Fruit fly (Drosophila melanogaster) whole organism, embryonic: Measurements from ENCODE around the gene Rpn10.

Experiments
- Ada2b ChIP-seq: fragments of 200-800 bp; sonication (Bioruptor generic); IDR thresholded peaks from 2 replicates; pipeline ENCODE4 v1.3.6; 2022; ENCODE audit warnings: missing biosample characterization, missing genetic modification characterization
- Adf1 ChIP-seq: fragments of 200-800 bp; sonication (Bioruptor generic); IDR thresholded peaks from 2 replicates; pipeline ENCODE4 v1.3.6; 2022; ENCODE audit warnings: missing biosample characterization, missing genetic modification characterization
- Atf6 ChIP-seq: fragments of 200-800 bp; sonication (Bioruptor generic); IDR thresholded peaks from 2 replicates; pipeline ENCODE4 v1.3.6; 2022; ENCODE audit warnings: missing biosample characterization, missing genetic modification characterization
- CG10267 ChIP-seq: fragments of 200-800 bp; sonication (Bioruptor generic); optimal IDR thresholded peaks from 2 replicates; lab custom pipeline; 2018; ENCODE audit warnings: missing biosample characterization, mild to moderate bottlenecking, missing genetic modification characterization, moderate library complexity
- CG10321 ChIP-seq: fragments of 200-800 bp; sonication (Bioruptor generic); IDR thresholded peaks from 2 replicates; pipeline ENCODE4 v1.3.6; 2022; ENCODE audit warnings: missing biosample characterization, missing genetic modification characterization
- CG1233 ChIP-seq: fragments of 200-800 bp; sonication (Bioruptor generic); optimal IDR thresholded peaks from 4 replicates; lab custom pipeline; 2018; ENCODE audit warnings: missing biosample characterization, mild to moderate bottlenecking, missing genetic modification characterization
- CG12744 ChIP-seq: fragments of 200-800 bp; sonication (Bioruptor generic); optimal IDR thresholded peaks from 2 replicates; lab custom pipeline; 2016; ENCODE audit warnings: missing biosample characterization, missing genetic modification characterization
- CG14667 ChIP-seq: fragments of 200-800 bp; sonication (Bioruptor generic); IDR thresholded peaks from 2 replicates; pipeline ENCODE4 v1.3.6; 2022; ENCODE audit warnings: missing biosample characterization, missing genetic modification characterization
- CG15696 ChIP-seq: fragments of 200-800 bp; sonication (Bioruptor generic); optimal IDR thresholded peaks from 2 replicates; lab custom pipeline; 2019; ENCODE audit warnings: missing biosample characterization, mild to moderate bottlenecking, missing genetic modification characterization, moderate library complexity
- CG1647 ChIP-seq: fragments of 200-800 bp; sonication (Bioruptor generic); optimal IDR thresholded peaks from 3 replicates; lab custom pipeline; 2016; ENCODE audit warnings: missing biosample characterization, missing genetic modification characterization
- CG2202 ChIP-seq: fragments of 200-800 bp; sonication (Bioruptor generic); optimal IDR thresholded peaks from 2 replicates; lab custom pipeline; 2018; ENCODE audit warnings: missing biosample characterization, mild to moderate bottlenecking, missing genetic modification characterization
- CG30403 ChIP-seq: fragments of 200-800 bp; sonication (Bioruptor generic); optimal IDR thresholded peaks from 3 replicates; lab custom pipeline; 2016; ENCODE audit warnings: missing biosample characterization, missing genetic modification characterization
- CG3065 ChIP-seq: fragments of 200-800 bp; sonication (Bioruptor generic); optimal IDR thresholded peaks from 2 replicates; lab custom pipeline; 2016; ENCODE audit warnings: missing biosample characterization, missing genetic modification characterization
- CG3163 ChIP-seq: fragments of 200-800 bp; sonication (Bioruptor generic); optimal IDR thresholded peaks from 3 replicates; lab custom pipeline; 2016; ENCODE audit warnings: missing biosample characterization, missing genetic modification characterization
- CG34224 ChIP-seq: fragments of 200-800 bp; sonication (Bioruptor generic); IDR thresholded peaks from 3 replicates; pipeline ENCODE4 v1.3.6; 2022; ENCODE audit warnings: missing biosample characterization, missing genetic modification characterization; ENCODE audit not compliant: partially characterized antibody
- CG43689 ChIP-seq: fragments of 200-800 bp; sonication (Bioruptor generic); IDR thresholded peaks from 2 replicates; pipeline ENCODE4 v1.3.6; 2022; ENCODE audit warnings: missing biosample characterization, missing genetic modification characterization
- CG4404 ChIP-seq: fragments of 200-800 bp; sonication (Bioruptor generic); IDR thresholded peaks from 2 replicates; pipeline ENCODE4 v1.3.6; 2022; ENCODE audit warnings: missing biosample characterization, missing genetic modification characterization
- CG4617 ChIP-seq: fragments of 200-800 bp; sonication (Bioruptor generic); optimal IDR thresholded peaks from 3 replicates; lab custom pipeline; 2016; ENCODE audit warnings: missing biosample characterization, missing genetic modification characterization, borderline replicate concordance
- CG4707 ChIP-seq: fragments of 200-800 bp; sonication (Bioruptor generic); optimal IDR thresholded peaks from 2 replicates; lab custom pipeline; 2018; ENCODE audit warnings: missing biosample characterization, mild to moderate bottlenecking, missing genetic modification characterization, moderate library complexity
- CG7987 ChIP-seq: fragments of 200-800 bp; sonication (Bioruptor generic); optimal IDR thresholded peaks from 2 replicates; lab custom pipeline; 2018; ENCODE audit warnings: missing biosample characterization, mild to moderate bottlenecking, missing genetic modification characterization, moderate library complexity
- CG8388 ChIP-seq: fragments of 200-800 bp; sonication (Bioruptor generic); optimal IDR thresholded peaks from 2 replicates; lab custom pipeline; 2019; ENCODE audit warnings: missing biosample characterization, mild to moderate bottlenecking, missing genetic modification characterization, moderate library complexity
- CG8944 ChIP-seq: fragments of 200-800 bp; sonication (Bioruptor generic); optimal IDR thresholded peaks from 3 replicates; lab custom pipeline; 2016; ENCODE audit warnings: missing biosample characterization, missing genetic modification characterization
- Dip3 ChIP-seq: fragments of 200-800 bp; sonication (Bioruptor generic); optimal IDR thresholded peaks from 3 replicates; lab custom pipeline; 2016; ENCODE audit warnings: missing biosample characterization, missing genetic modification characterization
- Drgx ChIP-seq: fragments of 200-800 bp; sonication (Bioruptor generic); IDR thresholded peaks from 2 replicates; pipeline ENCODE4 v1.3.6; 2022; ENCODE audit warnings: missing biosample characterization, missing genetic modification characterization
- ERR ChIP-seq: fragments of 200-800 bp; sonication (Bioruptor generic); optimal IDR thresholded peaks from 2 replicates; lab custom pipeline; 2016; ENCODE audit warnings: missing biosample characterization, missing genetic modification characterization
- Fer1 ChIP-seq: fragments of 200-800 bp; sonication (Bioruptor generic); optimal IDR thresholded peaks from 2 replicates; lab custom pipeline; 2017; ENCODE audit warnings: missing biosample characterization, mild to moderate bottlenecking, missing genetic modification characterization
- HLH3B ChIP-seq: fragments of 200-800 bp; sonication (Bioruptor generic); IDR thresholded peaks from 2 replicates; pipeline ENCODE4 v1.3.6; 2022; ENCODE audit warnings: missing biosample characterization, missing genetic modification characterization
- HmgD ChIP-seq: fragments of 200-800 bp; sonication (Bioruptor generic); optimal IDR thresholded peaks from 3 replicates; lab custom pipeline; 2016; ENCODE audit warnings: missing biosample characterization, missing genetic modification characterization
- Mrtf ChIP-seq: fragments of 200-800 bp; sonication (Bioruptor generic); IDR thresholded peaks from 3 replicates; pipeline ENCODE4 v1.3.6; 2022; ENCODE audit warnings: missing biosample characterization, missing genetic modification characterization
- Sin3A ChIP-seq: fragments of >200 bp; optimal IDR thresholded peaks from 2 replicates; lab custom pipeline; 2018
- Six4 ChIP-seq: fragments of 200-800 bp; sonication (Bioruptor generic); optimal IDR thresholded peaks from 2 replicates; lab custom pipeline; 2016; ENCODE audit warnings: missing biosample characterization, missing genetic modification characterization
- Sox102F ChIP-seq: fragments of 200-800 bp; sonication (Bioruptor generic); optimal IDR thresholded peaks from 2 replicates; lab custom pipeline; 2018; ENCODE audit warnings: missing biosample characterization, mild to moderate bottlenecking, missing genetic modification characterization, moderate library complexity
- Spps ChIP-seq: fragments of 200-800 bp; sonication (Bioruptor generic); optimal IDR thresholded peaks from 2 replicates; lab custom pipeline; 2018; ENCODE audit warnings: missing biosample characterization, mild to moderate bottlenecking, missing genetic modification characterization
- Sry-δ ChIP-seq: fragments of 200-800 bp; sonication (Bioruptor generic); optimal IDR thresholded peaks from 2 replicates; lab custom pipeline; 2016; ENCODE audit warnings: missing biosample characterization, missing genetic modification characterization
- Xrp1 ChIP-seq: fragments of 200-800 bp; sonication (Bioruptor generic); IDR thresholded peaks from 2 replicates; pipeline ENCODE4 v1.3.6; 2022; ENCODE audit warnings: missing biosample characterization, missing genetic modification characterization
- ase ChIP-seq: fragments of 200-800 bp; sonication (Bioruptor generic); IDR thresholded peaks from 3 replicates; pipeline ENCODE4 v1.3.6; 2022; ENCODE audit warnings: missing biosample characterization, missing genetic modification characterization
- cg ChIP-seq: fragments of 200-800 bp; sonication (Bioruptor generic); optimal IDR thresholded peaks from 3 replicates; lab custom pipeline; 2019; ENCODE audit warnings: missing biosample characterization, mild to moderate bottlenecking, missing genetic modification characterization, moderate library complexity
- danr ChIP-seq: fragments of 200-800 bp; sonication (Bioruptor generic); IDR thresholded peaks from 2 replicates; pipeline ENCODE4 v1.3.6; 2022; ENCODE audit warnings: missing biosample characterization, missing genetic modification characterization
- dati ChIP-seq: fragments of 200-800 bp; sonication (Bioruptor generic); IDR thresholded peaks from 2 replicates; pipeline ENCODE4 v1.3.6; 2022; ENCODE audit warnings: missing biosample characterization, missing genetic modification characterization
- fd64A ChIP-seq: fragments of 200-800 bp; sonication (Bioruptor generic); optimal IDR thresholded peaks from 3 replicates; lab custom pipeline; 2018; ENCODE audit warnings: missing biosample characterization, mild to moderate bottlenecking, missing genetic modification characterization
- fd96Cb ChIP-seq: fragments of 200-800 bp; sonication (Bioruptor generic); optimal IDR thresholded peaks from 2 replicates; lab custom pipeline; 2018; ENCODE audit warnings: missing biosample characterization, mild to moderate bottlenecking, missing genetic modification characterization, moderate library complexity
- gsb ChIP-seq: fragments of 200-800 bp; sonication (Bioruptor generic); IDR thresholded peaks from 2 replicates; pipeline ENCODE4 v1.3.6; 2022; ENCODE audit warnings: missing biosample characterization, missing genetic modification characterization
- gsb-n ChIP-seq: fragments of 200-800 bp; sonication (Bioruptor generic); optimal IDR thresholded peaks from 3 replicates; lab custom pipeline; 2018; ENCODE audit warnings: missing biosample characterization, mild to moderate bottlenecking, missing genetic modification characterization
- kay ChIP-seq: fragments of 200-800 bp; sonication (Bioruptor generic); optimal IDR thresholded peaks from 2 replicates; lab custom pipeline; 2016; ENCODE audit warnings: missing biosample characterization, missing genetic modification characterization
- mirr ChIP-seq: fragments of 200-800 bp; sonication (Bioruptor generic); optimal IDR thresholded peaks from 3 replicates; lab custom pipeline; 2018; ENCODE audit warnings: missing biosample characterization, mild to moderate bottlenecking, missing genetic modification characterization
- nom ChIP-seq: fragments of 200-800 bp; sonication (Bioruptor generic); optimal IDR thresholded peaks from 2 replicates; lab custom pipeline; 2017; ENCODE audit warnings: missing biosample characterization, missing genetic modification characterization, mild to moderate bottlenecking, moderate library complexity, missing genetic modification reagents
- pb ChIP-seq: fragments of 200-800 bp; sonication (Bioruptor generic); optimal IDR thresholded peaks from 3 replicates; lab custom pipeline; 2016; ENCODE audit warnings: missing biosample characterization, missing genetic modification characterization
- shn ChIP-seq: fragments of 200-800 bp; sonication (Bioruptor generic); optimal IDR thresholded peaks from 3 replicates; lab custom pipeline; 2016; ENCODE audit warnings: missing biosample characterization, missing genetic modification characterization
- zen ChIP-seq: fragments of 200-800 bp; sonication (Bioruptor generic); optimal IDR thresholded peaks from 3 replicates; lab custom pipeline; 2018; ENCODE audit warnings: missing biosample characterization, mild to moderate bottlenecking, missing genetic modification characterization, moderate library complexity
- zfh1 ChIP-seq: fragments of 200-800 bp; sonication (Bioruptor generic); IDR thresholded peaks from 3 replicates; pipeline ENCODE4 v1.3.6; 2022; ENCODE audit warnings: missing biosample characterization, missing genetic modification characterization

Gene Rpn10

DNA sequence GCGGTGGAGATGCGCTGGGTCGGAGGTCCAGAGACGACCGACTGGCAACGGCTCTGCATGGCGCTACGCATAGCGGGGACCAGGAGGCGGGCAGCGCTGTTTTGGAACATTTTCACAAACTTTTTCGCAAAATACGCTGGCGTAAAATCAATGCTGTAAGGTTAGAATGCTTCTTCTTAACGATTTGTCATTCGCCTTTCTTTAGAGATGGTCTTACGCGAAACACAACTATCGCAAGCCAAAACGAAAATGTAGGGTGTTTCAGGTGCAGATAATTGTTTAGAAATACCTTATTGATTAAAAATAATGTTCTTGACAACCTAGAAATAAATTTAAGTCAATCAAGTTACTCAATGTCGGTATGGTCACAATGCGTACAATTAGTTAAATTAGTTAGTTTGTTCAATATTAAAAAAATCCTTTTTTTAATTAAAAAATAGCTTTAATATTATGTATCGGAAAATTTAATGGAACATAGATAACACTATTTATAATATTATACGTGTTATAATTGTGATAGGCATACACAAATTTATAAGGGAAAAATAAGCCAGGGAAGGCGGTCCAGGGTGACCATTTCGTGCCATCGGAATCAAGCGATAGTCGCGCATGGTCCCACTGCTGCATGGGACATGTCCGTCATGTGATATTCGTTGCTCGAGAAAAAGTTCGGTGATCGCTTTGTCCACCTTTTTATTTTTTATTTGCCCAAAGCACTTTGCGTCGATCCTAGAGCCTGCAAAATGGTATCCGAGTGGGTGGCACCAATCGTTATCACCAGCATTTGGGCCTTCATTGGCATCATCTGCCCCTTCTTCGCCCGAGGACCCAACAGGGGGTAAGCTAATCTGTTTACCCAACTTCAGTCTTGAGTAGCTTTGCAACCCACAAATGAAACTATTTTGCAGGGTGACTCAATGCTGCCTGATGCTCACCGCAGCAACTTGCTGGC is 2.7 kb downstream of the Rpn10 start, which contains the start of the genes COX8 and VhaM9.7-b (continued):
- peak; percentile 10; the same call in 1 of the 2 replicates for TF ChIP-seq Xrp1 (GFP tag; lab: Robert Waterston, UW)
- no peak for TF ChIP-seq CG10321
- peak; percentile 20 for TF ChIP-seq CG3163
- peak; percentile 21 for TF ChIP-seq HmgD (GFP tag; lab: Kevin White, UChicago)
- no peak for TF ChIP-seq CG3065
- TF ChIP-seq CG2202 (tag; lab: Kevin White, UChicago) = no peak
- no peak for TF ChIP-seq dati (GFP tag; lab: Robert Waterston, UW)
- TF ChIP-seq CG4707 (GFP tag; lab: Kevin White, UChicago) = no peak
- no peak for TF ChIP-seq CG8388 (GFP tag; lab: Kevin White, UChicago)
- peak; percentile 81 for TF ChIP-seq CG30403
- TF ChIP-seq CG34224 (GFP tag; lab: Robert Waterston, UW) = peak; percentile 21; the same call in 1 of the 3 replicates
- TF ChIP-seq zen (tag; lab: Kevin White, UChicago) = peak; percentile 55
- TF ChIP-seq Drgx (GFP tag; lab: Robert Waterston, UW) = no peak
- TF ChIP-seq fd96Cb (tag; lab: Kevin White, UChicago) = peak; percentile 43
- TF ChIP-seq CG10267 (tag; lab: Kevin White, UChicago) = peak; percentile 62
- TF ChIP-seq ERR = no peak
- TF ChIP-seq Ada2b (GFP tag; lab: Robert Waterston, UW) = no peak
- peak; percentile 58 for TF ChIP-seq CG8944 (GFP tag; lab: Kevin White, UChicago)
- no peak for TF ChIP-seq Adf1 (GFP tag; lab: Robert Waterston, UW)
- TF ChIP-seq Spps (tag; lab: Kevin White, UChicago) = no peak
- no peak for TF ChIP-seq CG4404
- no peak for TF ChIP-seq mirr (GFP tag; lab: Kevin White, UChicago)
- peak; percentile 70 for TF ChIP-seq HLH3B
- TF ChIP-seq Dip3 (GFP tag; lab: Kevin White, UChicago) = peak; percentile 13
- peak; percentile 54 for TF ChIP-seq Six4 (GFP tag; lab: Kevin White, UChicago)
- no peak for TF ChIP-seq CG43689 (GFP tag; lab: Robert Waterston, UW)
- TF ChIP-seq nom (GFP tag; lab: Kevin White, UChicago) = no peak
- TF ChIP-seq CG7987 (GFP tag; lab: Kevin White, UChicago) = no peak
- TF ChIP-seq Sin3A = peak; percentile 73
- TF ChIP-seq shn (GFP tag; lab: Kevin White, UChicago) = peak; percentile 52
- TF ChIP-seq CG1647 (GFP tag; lab: Kevin White, UChicago) = peak; percentile 25
- no peak for TF ChIP-seq cg (GFP tag; lab: Kevin White, UChicago)
- peak; percentile 93 for TF ChIP-seq Sry-δ (GFP tag; lab: Kevin White, UChicago)
- TF ChIP-seq Mrtf (GFP tag; lab: Robert Waterston, UW) = no peak
- no peak for TF ChIP-seq pb (GFP tag; lab: Kevin White, UChicago)
- peak; percentile 80 for TF ChIP-seq zfh1 (GFP tag; lab: Robert Waterston, UW)
- TF ChIP-seq CG14667 (GFP tag; lab: Robert Waterston, UW) = no peak
- no peak for TF ChIP-seq gsb (GFP tag; lab: Robert Waterston, UW)
- no peak for TF ChIP-seq fd64A (GFP tag; lab: Kevin White, UChicago)
- TF ChIP-seq CG12744 (GFP tag; lab: Kevin White, UChicago) = no peak
- TF ChIP-seq danr (GFP tag; lab: Robert Waterston, UW) = no peak
- no peak for TF ChIP-seq gsb-n
- TF ChIP-seq CG1233 = no peak
- TF ChIP-seq Sox102F = no peak
- TF ChIP-seq Fer1 = no peak
- peak; percentile 20 for TF ChIP-seq kay (GFP tag; lab: Kevin White, UChicago)
- peak; percentile 77 for TF ChIP-seq CG4617
- no peak for TF ChIP-seq ase (GFP tag; lab: Robert Waterston, UW)
- peak; percentile 43 for TF ChIP-seq CG15696 (tag; lab: Kevin White, UChicago)
- TF ChIP-seq Atf6 = peak; percentile 48; the same call in 1 of the 2 replicates
